Fruit fly (Drosophila melanogaster): Measurements from ENCODE around the gene CG11356.

- TF ChIP-seq Snoo (tag; optimal IDR thresholded peaks at IDR 0.05): no peak
- no peak for TF ChIP-seq Pif1B (GFP tag; optimal IDR thresholded peaks at IDR 0.05)
- no peak for TF ChIP-seq rn (GFP tag; IDR thresholded peaks at IDR 0.05)
These were observed 579 bp upstream of the CG11356 start for dm6 chrX:12104219-12104618.
